Fruit fly (Drosophila melanogaster) whole organism, embryonic: ENCODE results near the gene Ilp7.

Experiments used
- Asciz ChIP-seq: fragments of 200-800 bp; sonication (Bioruptor generic); optimal IDR thresholded peaks from 2 replicates; lab custom pipeline; 2017; ENCODE audit warnings: missing biosample characterization, mild to moderate bottlenecking, missing genetic modification characterization, missing genetic modification reagents
- Bteb2 ChIP-seq: fragments of 200-800 bp; sonication (Bioruptor generic); optimal IDR thresholded peaks from 2 replicates; lab custom pipeline; 2016; ENCODE audit warnings: missing biosample characterization, missing genetic modification characterization
- CG10209 ChIP-seq: fragments of 200-800 bp; sonication (Bioruptor generic); optimal IDR thresholded peaks from 3 replicates; lab custom pipeline; 2017; ENCODE audit warnings: missing biosample characterization, mild to moderate bottlenecking, missing genetic modification characterization, missing genetic modification reagents
- CG12071 ChIP-seq: fragments of 200-800 bp; sonication (Bioruptor generic); optimal IDR thresholded peaks from 3 replicates; lab custom pipeline; 2018; ENCODE audit warnings: missing biosample characterization, mild to moderate bottlenecking, missing genetic modification characterization
- CG12104 ChIP-seq: fragments of 200-800 bp; sonication (Bioruptor generic); optimal IDR thresholded peaks from 3 replicates; lab custom pipeline; 2016; ENCODE audit warnings: missing biosample characterization, missing genetic modification characterization
- CG12236 ChIP-seq: fragments of 200-800 bp; sonication (Bioruptor generic); optimal IDR thresholded peaks from 2 replicates; lab custom pipeline; 2016; ENCODE audit warnings: missing biosample characterization, missing genetic modification characterization
- CG12744 ChIP-seq: fragments of 200-800 bp; sonication (Bioruptor generic); optimal IDR thresholded peaks from 2 replicates; lab custom pipeline; 2016; ENCODE audit warnings: missing biosample characterization, missing genetic modification characterization
- CG13287 ChIP-seq: fragments of 200-800 bp; sonication (Bioruptor generic); IDR thresholded peaks from 2 replicates; pipeline ENCODE4 v1.3.6; 2022; ENCODE audit warnings: missing biosample characterization, missing genetic modification characterization; ENCODE audit not compliant: partially characterized antibody
- CG13296 ChIP-seq: fragments of 200-800 bp; sonication (Bioruptor generic); optimal IDR thresholded peaks from 3 replicates; lab custom pipeline; 2018; ENCODE audit warnings: missing biosample characterization, mild to moderate bottlenecking, missing genetic modification characterization
- CG18599 ChIP-seq: fragments of 200-800 bp; sonication (Bioruptor generic); optimal IDR thresholded peaks from 3 replicates; lab custom pipeline; 2017; ENCODE audit warnings: missing biosample characterization, missing genetic modification characterization, mild to moderate bottlenecking, moderate library complexity, missing genetic modification reagents
- CG18619 ChIP-seq: fragments of 200-800 bp; sonication (Bioruptor generic); optimal IDR thresholded peaks from 3 replicates; lab custom pipeline; 2017; ENCODE audit warnings: missing biosample characterization, mild to moderate bottlenecking, missing genetic modification characterization
- CG2889 ChIP-seq: fragments of 200-800 bp; sonication (Bioruptor generic); IDR thresholded peaks from 3 replicates; pipeline ENCODE4 v1.3.6; 2022; ENCODE audit warnings: missing biosample characterization, missing genetic modification characterization
- CG3065 ChIP-seq: fragments of 200-800 bp; sonication (Bioruptor generic); optimal IDR thresholded peaks from 2 replicates; lab custom pipeline; 2016; ENCODE audit warnings: missing biosample characterization, missing genetic modification characterization
- CG4617 ChIP-seq: fragments of 200-800 bp; sonication (Bioruptor generic); optimal IDR thresholded peaks from 3 replicates; lab custom pipeline; 2016; ENCODE audit warnings: missing biosample characterization, missing genetic modification characterization, borderline replicate concordance
- CG6854 ChIP-seq: fragments of 200-800 bp; sonication (Bioruptor generic); optimal IDR thresholded peaks from 3 replicates; lab custom pipeline; 2017; ENCODE audit warnings: missing biosample characterization, mild to moderate bottlenecking, missing genetic modification characterization
- CG7372 ChIP-seq: fragments of 200-800 bp; sonication (Bioruptor generic); IDR thresholded peaks from 2 replicates; pipeline ENCODE4 v1.3.6; 2022; ENCODE audit warnings: missing biosample characterization, missing genetic modification characterization
- CG8359 ChIP-seq: fragments of 200-800 bp; sonication (Bioruptor generic); optimal IDR thresholded peaks from 2 replicates; lab custom pipeline; 2017; ENCODE audit warnings: missing biosample characterization, mild to moderate bottlenecking, missing genetic modification characterization, borderline replicate concordance
- CG9876 ChIP-seq: fragments of 200-800 bp; sonication (Bioruptor generic); optimal IDR thresholded peaks from 2 replicates; lab custom pipeline; 2016; ENCODE audit warnings: missing biosample characterization, missing genetic modification characterization
- CoRest ChIP-seq: fragments of 200-800 bp; sonication (Bioruptor generic); optimal IDR thresholded peaks from 3 replicates; lab custom pipeline; 2018; ENCODE audit warnings: missing biosample characterization, mild to moderate bottlenecking, missing genetic modification characterization, moderate library complexity
- CrebB ChIP-seq: fragments of 200-800 bp; sonication (Bioruptor generic); optimal IDR thresholded peaks from 3 replicates; lab custom pipeline; 2018; ENCODE audit warnings: missing biosample characterization, mild to moderate bottlenecking, missing genetic modification characterization
- Dbx ChIP-seq: fragments of 200-800 bp; sonication (Bioruptor generic); IDR thresholded peaks from 3 replicates; pipeline ENCODE4 v1.3.6; 2022; ENCODE audit warnings: missing biosample characterization, missing genetic modification characterization
- Drgx ChIP-seq: fragments of 200-800 bp; sonication (Bioruptor generic); IDR thresholded peaks from 2 replicates; pipeline ENCODE4 v1.3.6; 2022; ENCODE audit warnings: missing biosample characterization, missing genetic modification characterization
- E2f1 ChIP-seq: fragments of 200-800 bp; sonication (Bioruptor generic); IDR thresholded peaks from 2 replicates; pipeline ENCODE4 v1.3.6; 2022; ENCODE audit warnings: missing biosample characterization, missing genetic modification characterization
- Eip74EF ChIP-seq, 2 experiments: fragments of 200-800 bp in 1 of 2; fragments of >200 bp in 1 of 2; sonication (Bioruptor generic) in 1 of 2; optimal IDR thresholded peaks; 2 replicates each; lab custom pipeline; 2017 to 2019; ENCODE audit warnings: missing biosample characterization in 2 of 2, missing genetic modification characterization in 2 of 2, mild to moderate bottlenecking in 1 of 2, moderate library complexity in 1 of 2
- Lhr ChIP-seq: fragments of 200-800 bp; sonication (Bioruptor generic); optimal IDR thresholded peaks from 3 replicates; lab custom pipeline; 2017; ENCODE audit warnings: mild to moderate bottlenecking, missing biosample characterization, missing genetic modification reagents, missing genetic modification characterization
- MTF-1 ChIP-seq: fragments of 200-800 bp; sonication (Bioruptor generic); optimal IDR thresholded peaks from 2 replicates; lab custom pipeline; 2018; ENCODE audit warnings: missing biosample characterization, mild to moderate bottlenecking, missing genetic modification characterization, borderline replicate concordance
- NC2α ChIP-seq: fragments of 200-800 bp; sonication (Bioruptor generic); optimal IDR thresholded peaks from 2 replicates; lab custom pipeline; 2016; ENCODE audit warnings: missing biosample characterization, missing genetic modification characterization
- Optix ChIP-seq: fragments of 200-800 bp; sonication (Bioruptor generic); IDR thresholded peaks from 3 replicates; pipeline ENCODE4 v1.3.6; 2022; ENCODE audit warnings: missing biosample characterization, missing genetic modification characterization
- Sry-δ ChIP-seq: fragments of 200-800 bp; sonication (Bioruptor generic); optimal IDR thresholded peaks from 2 replicates; lab custom pipeline; 2016; ENCODE audit warnings: missing biosample characterization, missing genetic modification characterization
- Vsx1 ChIP-seq: fragments of 200-800 bp; sonication (Bioruptor generic); optimal IDR thresholded peaks from 2 replicates; lab custom pipeline; 2017; ENCODE audit warnings: missing biosample characterization, mild to moderate bottlenecking, missing genetic modification characterization, missing genetic modification reagents
- amos ChIP-seq: fragments of 200-800 bp; sonication (Bioruptor generic); IDR thresholded peaks from 2 replicates; pipeline ENCODE4 v1.3.6; 2022; ENCODE audit warnings: missing biosample characterization, missing genetic modification characterization; ENCODE audit not compliant: partially characterized antibody
- bab2 ChIP-seq: fragments of 200-800 bp; sonication (Bioruptor generic); optimal IDR thresholded peaks from 2 replicates; lab custom pipeline; 2016; ENCODE audit warnings: missing biosample characterization, missing genetic modification characterization
- corto ChIP-seq: fragments of 200-800 bp; sonication (Bioruptor generic); optimal IDR thresholded peaks from 2 replicates; lab custom pipeline; 2016; ENCODE audit warnings: missing biosample characterization, mild to moderate bottlenecking, missing genetic modification characterization, moderate library complexity
- dimm ChIP-seq: fragments of 200-800 bp; sonication (Bioruptor generic); IDR thresholded peaks from 2 replicates; pipeline ENCODE4 v1.3.6; 2022; ENCODE audit warnings: missing biosample characterization, missing genetic modification characterization
- en ChIP-seq: fragments of 200-800 bp; sonication (Bioruptor generic); optimal IDR thresholded peaks from 2 replicates; lab custom pipeline; 2016; ENCODE audit warnings: missing biosample characterization, missing genetic modification characterization
- gce ChIP-seq: fragments of 200-800 bp; sonication (Bioruptor generic); IDR thresholded peaks from 3 replicates; pipeline ENCODE4 v1.3.6; 2022; ENCODE audit warnings: missing biosample characterization, missing genetic modification characterization
- gt ChIP-seq: fragments of 200-800 bp; sonication (Bioruptor generic); IDR thresholded peaks from 2 replicates; pipeline ENCODE4 v1.3.6; 2022; ENCODE audit warnings: missing biosample characterization, missing genetic modification characterization
- ham ChIP-seq: fragments of 200-800 bp; sonication (Bioruptor generic); IDR thresholded peaks from 2 replicates; pipeline ENCODE4 v1.3.6; 2022; ENCODE audit warnings: missing biosample characterization, missing genetic modification characterization
- insv ChIP-seq, 2 experiments: fragments of 200-800 bp; sonication (Bioruptor generic); optimal IDR thresholded peaks; 3 replicates each; lab custom pipeline; 2016 to 2018; ENCODE audit warnings: missing biosample characterization in 2 of 2, missing genetic modification characterization in 2 of 2
- inv ChIP-seq: fragments of 200-800 bp; sonication (Bioruptor generic); IDR thresholded peaks from 2 replicates; pipeline ENCODE4 v1.3.6; 2022; ENCODE audit warnings: missing biosample characterization, missing genetic modification characterization; ENCODE audit not compliant: partially characterized antibody
- nom ChIP-seq: fragments of 200-800 bp; sonication (Bioruptor generic); optimal IDR thresholded peaks from 2 replicates; lab custom pipeline; 2017; ENCODE audit warnings: missing biosample characterization, missing genetic modification characterization, mild to moderate bottlenecking, moderate library complexity, missing genetic modification reagents
- pros ChIP-seq: fragments of 200-800 bp; sonication (Bioruptor generic); optimal IDR thresholded peaks from 3 replicates; lab custom pipeline; 2019; ENCODE audit warnings: missing biosample characterization, mild to moderate bottlenecking, missing genetic modification characterization, moderate library complexity
- rib ChIP-seq: fragments of 200-800 bp; sonication (Bioruptor generic); IDR thresholded peaks from 2 replicates; pipeline ENCODE4 v1.3.6; 2022; ENCODE audit warnings: missing biosample characterization, missing genetic modification characterization
- slbo ChIP-seq: fragments of 200-800 bp; sonication (Bioruptor generic); IDR thresholded peaks from 2 replicates; pipeline ENCODE4 v1.3.6; 2022; ENCODE audit warnings: missing biosample characterization, missing genetic modification characterization
- tin ChIP-seq: fragments of 200-800 bp; sonication (Bioruptor generic); optimal IDR thresholded peaks from 3 replicates; lab custom pipeline; 2016; ENCODE audit warnings: missing biosample characterization, missing genetic modification characterization
- vnd ChIP-seq: fragments of 200-800 bp; sonication (Bioruptor generic); IDR thresholded peaks from 3 replicates; pipeline ENCODE4 v1.3.6; 2022; ENCODE audit warnings: missing biosample characterization, missing genetic modification characterization; ENCODE audit not compliant: partially characterized antibody
- zfh2 ChIP-seq: fragments of 200-800 bp; sonication (Bioruptor generic); optimal IDR thresholded peaks from 2 replicates; lab custom pipeline; 2016; ENCODE audit warnings: missing biosample characterization, missing genetic modification characterization

Ilp7 gene

DNA sequence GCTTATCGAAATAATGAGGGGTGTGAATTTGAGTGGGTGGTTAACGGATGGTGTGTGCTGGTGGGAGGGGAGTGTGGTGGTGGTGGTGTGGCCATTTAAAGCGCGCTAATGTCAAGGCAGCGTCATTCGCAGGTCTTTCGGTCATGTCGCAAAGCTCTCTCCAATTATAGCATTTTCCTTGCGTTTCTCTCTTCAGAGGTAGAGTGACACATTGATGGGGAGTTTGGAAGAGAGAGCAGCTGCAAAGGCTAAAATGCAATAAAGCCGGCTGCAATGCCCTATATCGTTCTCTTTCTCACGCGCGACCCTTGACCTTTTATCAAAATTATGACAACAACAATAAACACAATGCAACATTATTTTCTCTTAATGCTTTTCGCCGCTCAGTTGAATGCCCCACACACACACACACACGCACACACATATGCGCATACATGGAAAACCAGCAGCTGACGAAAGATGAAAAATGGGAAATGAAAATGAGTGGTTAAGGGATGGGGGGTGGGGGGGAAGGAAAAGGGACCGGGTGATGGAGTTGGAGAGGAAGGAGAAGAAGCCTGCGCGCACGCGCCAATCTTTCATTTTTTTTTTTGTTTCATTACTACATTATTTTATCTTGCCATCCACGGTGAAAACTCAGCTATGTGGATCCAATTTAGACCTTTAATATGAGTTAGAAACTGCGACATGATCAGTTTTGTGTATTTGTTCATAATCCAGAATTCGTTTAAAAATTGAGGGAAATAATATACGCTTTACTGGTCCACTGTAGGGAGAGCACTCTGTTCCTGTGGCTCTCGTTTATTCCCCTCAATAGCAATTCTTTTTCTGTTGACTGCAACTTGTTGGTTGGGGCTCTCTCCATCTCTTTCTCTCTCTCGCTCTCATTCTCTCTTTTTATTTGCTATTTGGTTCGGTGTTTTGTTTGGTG, 24.5 kb downstream of the Ilp7 start (continued):
- peak; percentile 66; the same call in 1 of the 2 replicates for TF ChIP-seq dimm (GFP tag; lab: Robert Waterston, UW)
- peak; percentile 74 for TF ChIP-seq CG10209 (GFP tag; lab: Kevin White, UChicago)
- TF ChIP-seq Bteb2 (GFP tag; lab: Kevin White, UChicago) = peak; percentile 37
- peak; percentile 33 for TF ChIP-seq NC2α (GFP tag; lab: Kevin White, UChicago)
- TF ChIP-seq CG2889 = peak; percentile 45; the same call in 1 of the 3 replicates
- peak; percentile 36 for TF ChIP-seq Sry-δ (GFP tag; lab: Kevin White, UChicago)
- TF ChIP-seq Optix (GFP tag; lab: Robert Waterston, UW) = peak; percentile 81
- TF ChIP-seq CG8359 (GFP tag; lab: Kevin White, UChicago) = peak; percentile 31
- peak; percentile 48 for TF ChIP-seq CG7372 (GFP tag; lab: Robert Waterston, UW)
- TF ChIP-seq Asciz (GFP tag; lab: Kevin White, UChicago) = peak; percentile 64
- TF ChIP-seq CG4617 (GFP tag; lab: Kevin White, UChicago) = peak; percentile 48
- peak; percentile 64 for TF ChIP-seq CG13296 (GFP tag; lab: Kevin White, UChicago)
- TF ChIP-seq slbo (GFP tag; lab: Robert Waterston, UW) = peak; percentile 77
- peak; percentile 88 for TF ChIP-seq CG18599 (GFP tag; lab: Kevin White, UChicago)
- TF ChIP-seq gt (GFP tag; lab: Robert Waterston, UW) = peak; percentile 51; the same call in 1 of the 2 replicates
- peak; percentile 62; the same call in 2 of the 3 replicates for TF ChIP-seq Dbx (GFP tag; lab: Robert Waterston, UW)
- TF ChIP-seq en (GFP tag; lab: Kevin White, UChicago) = peak; percentile 72
- peak; percentile 53 for TF ChIP-seq CG18619 (GFP tag; lab: Kevin White, UChicago)
- TF ChIP-seq Lhr (GFP tag; lab: Kevin White, UChicago) = peak; percentile 43
- TF ChIP-seq CG3065 (GFP tag; lab: Kevin White, UChicago) = peak; percentile 51
- peak; percentile 61 for TF ChIP-seq nom (GFP tag; lab: Kevin White, UChicago)
- TF ChIP-seq corto (GFP tag; lab: Kevin White, UChicago) = peak; percentile 39
- TF ChIP-seq rib (GFP tag; lab: Robert Waterston, UW) = no peak; the same call in 1 of the 2 replicates
- peak; percentile 54 for TF ChIP-seq CG12104 (GFP tag; lab: Kevin White, UChicago)
- peak; percentile 44 for TF ChIP-seq CG6854 (GFP tag; lab: Kevin White, UChicago)
- TF ChIP-seq CG9876 (GFP tag; lab: Kevin White, UChicago) = peak; percentile 27
- peak; percentile 51 for TF ChIP-seq CrebB (tag; lab: Kevin White, UChicago)
- no peak for TF ChIP-seq insv (GFP tag; optimal IDR thresholded peaks at IDR 0.05; lab: Kevin White, UChicago)
- no peak for TF ChIP-seq CG12744 (GFP tag; lab: Kevin White, UChicago)
- TF ChIP-seq zfh2 (GFP tag; lab: Kevin White, UChicago) = peak; percentile 44
- no peak for TF ChIP-seq amos (GFP tag; lab: Robert Waterston, UW)
- peak; percentile 44 for TF ChIP-seq MTF-1 (GFP tag; lab: Kevin White, UChicago)
- no peak for TF ChIP-seq inv
- no peak for TF ChIP-seq vnd (GFP tag; lab: Robert Waterston, UW)
- TF ChIP-seq Vsx1 = peak; percentile 40
- peak; percentile 16 for TF ChIP-seq pros
- TF ChIP-seq CG12071 = peak; percentile 81
- no peak for TF ChIP-seq CG13287 (GFP tag; lab: Robert Waterston, UW)
- TF ChIP-seq CoRest (tag; lab: Kevin White, UChicago) = peak; percentile 80
- peak; percentile 75 for TF ChIP-seq E2f1 (GFP tag; lab: Robert Waterston, UW)
- no peak for TF ChIP-seq ham (GFP tag; lab: Robert Waterston, UW)
- peak in 1 of 2 experiments; percentile 73 for TF ChIP-seq Eip74EF (GFP tag; optimal IDR thresholded peaks at IDR 0.05; lab: Kevin White, UChicago)
- TF ChIP-seq bab2 (GFP tag; lab: Kevin White, UChicago) = peak; percentile 80
- peak; percentile 76; the same call in 2 of the 3 replicates for TF ChIP-seq gce (GFP tag; lab: Robert Waterston, UW)
- TF ChIP-seq Drgx (GFP tag; lab: Robert Waterston, UW) = peak; percentile 91
- TF ChIP-seq tin = peak; percentile 82
- TF ChIP-seq CG12236 = peak; percentile 52
